Worm (Caenorhabditis elegans) whole organism, L4 larva: ENCODE data around the gene F43C11.16.

Experiments
- D1046.2 ChIP-seq: fragments of 200-800 bp; sonication (Bioruptor generic); IDR thresholded peaks from 2 replicates; pipeline ENCODE4 v1.3.6; 2022; ENCODE audit warnings: missing genetic modification characterization, missing compliant biosample characterization
- F26F4.8 ChIP-seq: fragments of 200-800 bp; sonication (Bioruptor generic); conservative IDR thresholded peaks from 2 replicates; pipeline ENCODE4 v1.3.6; 2022; ENCODE audit warnings: missing genetic modification characterization, missing compliant biosample characterization
- F37D6.2 ChIP-seq: sonication (generic microtip); optimal IDR thresholded peaks from 2 replicates; lab custom pipeline; 2016; ENCODE audit warnings: mild to moderate bottlenecking, missing genetic modification characterization, missing compliant biosample characterization
- T20F7.1 ChIP-seq: fragments of 200-800 bp; sonication (Bioruptor generic); optimal IDR thresholded peaks from 2 replicates; lab custom pipeline; 2018; ENCODE audit warnings: mild to moderate bottlenecking, missing genetic modification characterization, missing compliant biosample characterization
- Y105C5A.15 ChIP-seq: fragments of 200-800 bp; sonication (Bioruptor generic); IDR thresholded peaks from 2 replicates; pipeline ENCODE4 v1.3.6; 2022; ENCODE audit warnings: missing genetic modification characterization, missing compliant biosample characterization
- Y5F2A.4 ChIP-seq: fragments of 200-800 bp; sonication (Bioruptor generic); optimal IDR thresholded peaks from 2 replicates; lab custom pipeline; 2018; ENCODE audit warnings: mild to moderate bottlenecking, missing genetic modification characterization, missing compliant biosample characterization
- aha-1 ChIP-seq: fragments of 150-350 bp; peaks from one replicate; lab custom pipeline; 2014; ENCODE audit warnings: missing biosample characterization, missing genetic modification characterization
- attf-4 ChIP-seq: sonication (generic microtip); optimal IDR thresholded peaks from 3 replicates; lab custom pipeline; 2017; ENCODE audit warnings: missing biosample characterization, missing genetic modification characterization
- ceh-20 ChIP-seq: fragments of 200-800 bp; sonication (Bioruptor generic); IDR thresholded peaks from 2 replicates; pipeline ENCODE4 v1.3.6; 2022; ENCODE audit warnings: missing genetic modification reagents, missing genetic modification characterization, missing compliant biosample characterization
- ceh-28 ChIP-seq: fragments of 150-350 bp; optimal IDR thresholded peaks from 2 replicates; lab custom pipeline; 2014; ENCODE audit warnings: missing biosample characterization, missing genetic modification reagents, missing genetic modification characterization
- ceh-44 ChIP-seq: fragments of 200-800 bp; sonication (Bioruptor generic); IDR thresholded peaks from 2 replicates; pipeline ENCODE4 v1.3.6; 2022; ENCODE audit warnings: missing genetic modification reagents, missing genetic modification characterization, missing compliant biosample characterization
- ceh-82 ChIP-seq: sonication (generic microtip); optimal IDR thresholded peaks from 2 replicates; lab custom pipeline; 2017; ENCODE audit warnings: missing biosample characterization, missing genetic modification characterization
- ctbp-1 ChIP-seq: fragments of 200-800 bp; sonication (Bioruptor generic); IDR thresholded peaks from 2 replicates; pipeline ENCODE4 v1.3.6; 2022; ENCODE audit warnings: missing genetic modification reagents, missing genetic modification characterization, missing compliant biosample characterization
- daf-19 ChIP-seq: fragments of 200-800 bp; sonication (Bioruptor generic); conservative IDR thresholded peaks from 2 replicates; pipeline ENCODE4 v1.3.6; 2022; ENCODE audit warnings: missing genetic modification characterization, missing compliant biosample characterization
- daf-8 ChIP-seq: fragments of 200-800 bp; sonication (Bioruptor generic); IDR thresholded peaks from 2 replicates; pipeline ENCODE4 v1.3.6; 2022; ENCODE audit warnings: missing genetic modification characterization, missing compliant biosample characterization
- dmd-8 ChIP-seq: fragments of 200-800 bp; sonication (Bioruptor generic); IDR thresholded peaks from 2 replicates; pipeline ENCODE4 v1.3.6; 2022; ENCODE audit warnings: missing genetic modification characterization, missing compliant biosample characterization
- dmd-9 ChIP-seq: fragments of 200-800 bp; sonication (Bioruptor generic); IDR thresholded peaks from 2 replicates; pipeline ENCODE4 v1.3.6; 2022; ENCODE audit warnings: missing genetic modification reagents, missing genetic modification characterization, missing compliant biosample characterization
- duxl-1 ChIP-seq: sonication (generic microtip); optimal IDR thresholded peaks from 2 replicates; lab custom pipeline; 2016; ENCODE audit warnings: mild to moderate bottlenecking, missing genetic modification characterization, moderate library complexity, missing compliant biosample characterization; ENCODE audit not compliant: poor library complexity
- egl-27 ChIP-seq: sonication (generic microtip); optimal IDR thresholded peaks from 3 replicates; lab custom pipeline; 2017; ENCODE audit warnings: missing biosample characterization, missing genetic modification reagents, missing genetic modification characterization
- egl-43 ChIP-seq: fragments of 200-800 bp; sonication (Bioruptor generic); IDR thresholded peaks from 2 replicates; pipeline ENCODE4 v1.3.6; 2022; ENCODE audit warnings: missing genetic modification reagents, missing genetic modification characterization, missing compliant biosample characterization
- hif-1 ChIP-seq, 2 experiments: sonication (generic microtip); optimal IDR thresholded peaks; 2 replicates each; lab custom pipeline; 2016 to 2017; ENCODE audit warnings: missing compliant biosample characterization in 2 of 2, missing genetic modification characterization in 2 of 2, missing genetic modification reagents in 2 of 2, missing genotype in 2 of 2, mild to moderate bottlenecking in 1 of 2
- hlh-11 ChIP-seq: fragments of 200-800 bp; sonication (Bioruptor generic); optimal IDR thresholded peaks from 2 replicates; lab custom pipeline; 2018; ENCODE audit warnings: mild to moderate bottlenecking, missing genetic modification characterization, missing compliant biosample characterization
- hlh-30 ChIP-seq: sonication (generic microtip); optimal IDR thresholded peaks from 2 replicates; lab custom pipeline; 2017; ENCODE audit warnings: antibody characterized with exemption, mild to moderate bottlenecking, missing genetic modification characterization, missing compliant biosample characterization; ENCODE audit not compliant: insufficient read depth
- lin-1 ChIP-seq: fragments of 200-800 bp; sonication (Bioruptor generic); IDR thresholded peaks from 2 replicates; pipeline ENCODE4 v1.3.6; 2022; ENCODE audit warnings: missing genetic modification reagents, missing genetic modification characterization, missing compliant biosample characterization
- lin-13 ChIP-seq: fragments of 150-350 bp; optimal IDR thresholded peaks from 2 replicates; lab custom pipeline; 2014; ENCODE audit warnings: missing biosample characterization, missing genetic modification reagents, missing genetic modification characterization
- lin-15B ChIP-seq: fragments of 150-350 bp; sonication (generic microtip); optimal IDR thresholded peaks from 3 replicates; lab custom pipeline; 2014; ENCODE audit warnings: missing biosample characterization, missing genetic modification characterization
- lin-38 ChIP-seq: fragments of 200-800 bp; sonication (Bioruptor generic); IDR thresholded peaks from 2 replicates; pipeline ENCODE4 v1.3.6; 2022; ENCODE audit warnings: missing genetic modification reagents, missing genetic modification characterization, missing compliant biosample characterization
- lin-39 ChIP-seq: fragments of 150-350 bp; optimal IDR thresholded peaks from 2 replicates; lab custom pipeline; 2014; ENCODE audit warnings: missing biosample characterization, missing genetic modification reagents, missing genetic modification characterization
- madf-9 ChIP-seq: fragments of 200-800 bp; sonication (Bioruptor generic); conservative IDR thresholded peaks from 2 replicates; pipeline ENCODE4 v1.3.6; 2022; ENCODE audit warnings: missing genetic modification reagents, missing genetic modification characterization, missing compliant biosample characterization
- mes-2 ChIP-seq: sonication (generic microtip); optimal IDR thresholded peaks from 2 replicates; lab custom pipeline; 2016; ENCODE audit warnings: missing genotype, mild to moderate bottlenecking, missing genetic modification characterization, missing compliant biosample characterization; ENCODE audit not compliant: poor library complexity, severe bottlenecking
- mxl-3 ChIP-seq: fragments of 200-800 bp; sonication (Bioruptor generic); optimal IDR thresholded peaks from 2 replicates; lab custom pipeline; 2018; ENCODE audit warnings: mild to moderate bottlenecking, missing genetic modification characterization, missing compliant biosample characterization
- nhr-25 ChIP-seq: sonication (generic microtip); optimal IDR thresholded peaks from 2 replicates; lab custom pipeline; 2017; ENCODE audit warnings: missing genetic modification characterization, mild to moderate bottlenecking, missing compliant biosample characterization, antibody characterized with exemption, moderate library complexity, borderline replicate concordance; ENCODE audit not compliant: insufficient read depth
- nhr-48 ChIP-seq: sonication (generic microtip); optimal IDR thresholded peaks from 2 replicates; lab custom pipeline; 2016; ENCODE audit warnings: mild to moderate bottlenecking, missing genetic modification characterization, missing compliant biosample characterization
- nhr-6 ChIP-seq: fragments of 150-350 bp; optimal IDR thresholded peaks from 2 replicates; lab custom pipeline; 2014; ENCODE audit warnings: missing biosample characterization, missing genetic modification characterization
- php-3 ChIP-seq: fragments of 200-800 bp; sonication (Bioruptor generic); IDR thresholded peaks from 2 replicates; pipeline ENCODE4 v1.3.6; 2022; ENCODE audit warnings: missing genetic modification reagents, missing genetic modification characterization, missing compliant biosample characterization
- pqm-1 ChIP-seq: sonication (generic microtip); optimal IDR thresholded peaks from 2 replicates; lab custom pipeline; 2017; ENCODE audit warnings: missing biosample characterization, missing genetic modification characterization
- set-16 ChIP-seq: fragments of 200-800 bp; sonication (Bioruptor generic); IDR thresholded peaks from 2 replicates; pipeline ENCODE4 v1.3.6; 2022; ENCODE audit warnings: missing genetic modification reagents, missing genetic modification characterization, missing compliant biosample characterization
- snpc-1.2 ChIP-seq: fragments of 200-800 bp; sonication (Bioruptor generic); IDR thresholded peaks from 2 replicates; pipeline ENCODE4 v1.3.6; 2022; ENCODE audit warnings: missing genetic modification reagents, missing genetic modification characterization, missing compliant biosample characterization
- tra-1 ChIP-seq: fragments of 200-800 bp; sonication (Bioruptor generic); IDR thresholded peaks from 2 replicates; pipeline ENCODE4 v1.3.6; 2022; ENCODE audit warnings: missing genetic modification reagents, missing genetic modification characterization, missing compliant biosample characterization
- zfp-3 ChIP-seq: fragments of 200-800 bp; sonication (Bioruptor generic); conservative IDR thresholded peaks from 2 replicates; pipeline ENCODE4 v1.3.6; 2022; ENCODE audit warnings: missing genetic modification reagents, missing genetic modification characterization, missing compliant biosample characterization

F43C11.16 gene

ce11 chrII:2395864-2396263 is 36.0 kb upstream of the F43C11.16 start, which contains the start of gene F16G10.13:
F16G10.13 (minus strand) TSS chrII:2395964.
- TF ChIP-seq ctbp-1: no peak
- no peak for TF ChIP-seq nhr-25 (tag; lab: Kevin White, UChicago)
- no peak for TF ChIP-seq Y105C5A.15 (GFP tag; lab: Robert Waterston, UW)
- TF ChIP-seq hif-1 (tag; optimal IDR thresholded peaks at IDR 0.05; lab: Kevin White, UChicago): no peak
- no peak for TF ChIP-seq lin-38 (GFP tag; lab: Robert Waterston, UW)
- no peak for TF ChIP-seq ceh-44 (GFP tag; lab: Robert Waterston, UW)
- TF ChIP-seq ceh-28 (tag; lab: Kevin White, UChicago): no peak
- TF ChIP-seq nhr-6 (tag; lab: Kevin White, UChicago): no peak
- TF ChIP-seq lin-13: no peak
- TF ChIP-seq snpc-1.2: no peak
- TF ChIP-seq lin-39: no peak
- TF ChIP-seq nhr-48 (tag; lab: Kevin White, UChicago): no peak
- no peak for TF ChIP-seq daf-19 (GFP tag; lab: Robert Waterston, UW)
- TF ChIP-seq mxl-3 (GFP tag; lab: Kevin White, UChicago): no peak
- TF ChIP-seq php-3 (GFP tag; lab: Robert Waterston, UW): no peak
- no peak for TF ChIP-seq mes-2 (tag; lab: Kevin White, UChicago)

DNA sequence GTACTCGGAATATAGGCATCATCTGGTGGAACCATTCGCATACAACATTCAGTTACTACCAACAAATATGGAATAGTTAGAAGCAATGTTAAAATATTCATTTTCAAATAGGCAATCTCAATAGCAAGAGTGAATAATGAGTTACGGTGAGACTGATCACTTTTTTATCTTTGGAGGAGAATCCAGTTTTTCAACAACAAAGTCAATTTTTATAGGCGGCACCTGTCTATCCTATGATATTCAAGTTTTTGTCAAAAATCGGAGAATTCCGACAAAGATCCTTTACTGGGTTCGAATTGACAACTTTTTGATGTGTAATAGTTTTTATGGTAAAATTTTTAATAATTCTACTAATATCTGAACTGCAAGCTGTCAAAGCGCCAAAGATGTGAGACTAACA is 34.0 kb upstream of the F43C11.16 start, which contains the start of gene F16G10.11:
Gene F16G10.11 (minus strand): TSS at position 101 of the 400 bp plus-strand sequence.
- TF ChIP-seq egl-43 (GFP tag; lab: Robert Waterston, UW) (no peak), hlh-11 (tag; lab: Kevin White, UChicago) (no peak), D1046.2 (no peak), pqm-1 (tag; lab: Kevin White, UChicago) (no peak), php-3 (GFP tag; lab: Robert Waterston, UW) (no peak), set-16 (no peak), Y5F2A.4 (GFP tag; lab: Kevin White, UChicago) (no peak), daf-19 (GFP tag; lab: Robert Waterston, UW) (no peak), duxl-1 (tag; lab: Kevin White, UChicago) (no peak), ceh-20 (GFP tag; lab: Robert Waterston, UW) (no peak), F26F4.8 (GFP tag; lab: Robert Waterston, UW) (no peak), daf-8 (GFP tag; lab: Robert Waterston, UW) (no peak)

DNA sequence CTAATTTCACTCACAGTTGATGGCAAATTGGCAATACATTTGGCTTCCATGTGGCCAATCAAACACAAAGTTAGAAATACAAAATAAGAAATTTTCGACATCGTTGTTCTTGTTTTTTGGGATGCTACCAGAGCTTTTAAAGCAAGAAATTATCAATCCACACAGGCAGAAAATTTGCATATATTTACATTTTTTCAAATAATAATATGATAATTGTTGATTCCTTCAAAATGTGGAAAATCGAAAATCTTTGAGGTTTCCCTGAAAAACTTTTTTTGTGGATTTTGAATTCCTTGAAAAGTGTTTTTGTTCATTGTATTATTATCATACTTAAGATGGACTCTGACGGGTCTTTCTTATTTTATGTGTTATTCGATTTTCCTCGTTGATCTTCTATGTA is 31.0 kb upstream of the F43C11.16 start, which contains the start of gene F16G10.10:
Gene F16G10.10 (minus strand): TSS at position 101 of the 400 bp plus-strand sequence.
- TF ChIP-seq set-16 (no peak), ctbp-1 (no peak), tra-1 (no peak), zfp-3 (GFP tag; lab: Robert Waterston, UW) (no peak), lin-38 (GFP tag; lab: Robert Waterston, UW) (no peak), egl-27 (tag; lab: Kevin White, UChicago) (no peak), lin-1 (GFP tag; lab: Robert Waterston, UW) (no peak), ceh-82 (tag; lab: Kevin White, UChicago) (no peak), hlh-11 (tag; lab: Kevin White, UChicago) (no peak), mxl-3 (GFP tag; lab: Kevin White, UChicago) (no peak), aha-1 (tag; lab: Kevin White, UChicago) (no peak), T20F7.1 (GFP tag; lab: Kevin White, UChicago) (no peak), dmd-8 (GFP tag; lab: Robert Waterston, UW) (no peak), hlh-30 (tag; lab: Kevin White, UChicago) (no peak), F37D6.2 (tag; lab: Kevin White, UChicago) (no peak), egl-43 (GFP tag; lab: Robert Waterston, UW) (no peak), dmd-9 (GFP tag; lab: Robert Waterston, UW) (no peak), attf-4 (no peak), lin-15B (tag; lab: Kevin White, UChicago) (no peak), madf-9 (GFP tag; lab: Robert Waterston, UW) (no peak)
